Worm (Caenorhabditis elegans): ENCODE measurements around the gene M02G9.4.

- TF ChIP-seq egl-27 (tag; optimal IDR thresholded peaks at IDR 0.05) = no peak
- TF ChIP-seq ZK546.5 (tag; optimal IDR thresholded peaks at IDR 0.05) = no peak
- TF ChIP-seq nhr-76 (tag; optimal IDR thresholded peaks at IDR 0.05) = no peak
- no peak for TF ChIP-seq pqm-1 (tag; optimal IDR thresholded peaks at IDR 0.05)
- TF ChIP-seq nhr-11 (tag; optimal IDR thresholded peaks at IDR 0.05) = no peak
- TF ChIP-seq lin-39 (tag; optimal IDR thresholded peaks at IDR 0.05) = no peak
- TF ChIP-seq nhr-102 (tag; optimal IDR thresholded peaks at IDR 0.05) = no peak
- TF ChIP-seq rbr-2 (tag; optimal IDR thresholded peaks at IDR 0.05) = no peak
- TF ChIP-seq unc-130 (GFP tag; optimal IDR thresholded peaks at IDR 0.05) = no peak
- no peak for TF ChIP-seq gei-8 (GFP tag; optimal IDR thresholded peaks at IDR 0.05)
- no peak for TF ChIP-seq nhr-42 (GFP tag; IDR thresholded peaks at IDR 0.05)
- TF ChIP-seq lin-13 (GFP tag; optimal IDR thresholded peaks at IDR 0.05) = no peak
Measured at ce11 chrII:10346075-10346474, 29.0 kb downstream of the M02G9.4 start, which contains the start of gene C07E3.10.

Measured in whole organism, L4 larva.